Fruit fly (Drosophila melanogaster) whole organism, embryonic: Measurements from ENCODE around the gene CG3777.

Experiments
- Antp ChIP-seq: fragments of 200-800 bp; sonication (Bioruptor generic); optimal IDR thresholded peaks from 3 replicates; lab custom pipeline; 2016; ENCODE audit warnings: missing biosample characterization, missing genetic modification characterization
- B-H1 ChIP-seq: fragments of 200-800 bp; sonication (Bioruptor generic); IDR thresholded peaks from 3 replicates; pipeline ENCODE4 v1.3.6; 2022; ENCODE audit warnings: missing biosample characterization, missing genetic modification characterization
- B-H2 ChIP-seq: fragments of 200-800 bp; sonication (Bioruptor generic); optimal IDR thresholded peaks from 2 replicates; lab custom pipeline; 2018; ENCODE audit warnings: missing biosample characterization, mild to moderate bottlenecking, missing genetic modification characterization
- BtbVII ChIP-seq: fragments of 200-800 bp; sonication (Bioruptor generic); optimal IDR thresholded peaks from 3 replicates; lab custom pipeline; 2017; ENCODE audit warnings: missing biosample characterization, mild to moderate bottlenecking, missing genetic modification characterization
- CG10147 ChIP-seq: fragments of 200-800 bp; sonication (Bioruptor generic); optimal IDR thresholded peaks from 2 replicates; lab custom pipeline; 2019; ENCODE audit warnings: missing biosample characterization, mild to moderate bottlenecking, missing genetic modification characterization, moderate library complexity
- CG1024 ChIP-seq: fragments of 200-800 bp; sonication (Bioruptor generic); IDR thresholded peaks from 2 replicates; pipeline ENCODE4 v1.3.6; 2022; ENCODE audit warnings: missing biosample characterization, missing genetic modification characterization
- CG10565 ChIP-seq: fragments of 200-800 bp; sonication (Bioruptor generic); optimal IDR thresholded peaks from 3 replicates; lab custom pipeline; 2016; ENCODE audit warnings: missing biosample characterization, mild to moderate bottlenecking, missing genetic modification characterization
- CG11247 ChIP-seq: fragments of 200-800 bp; sonication (Bioruptor generic); IDR thresholded peaks from 2 replicates; pipeline ENCODE4 v1.3.6; 2022; ENCODE audit warnings: missing biosample characterization, missing genetic modification characterization
- CG12104 ChIP-seq: fragments of 200-800 bp; sonication (Bioruptor generic); optimal IDR thresholded peaks from 3 replicates; lab custom pipeline; 2016; ENCODE audit warnings: missing biosample characterization, missing genetic modification characterization
- CG12299 ChIP-seq: fragments of 200-800 bp; sonication (Bioruptor generic); optimal IDR thresholded peaks from 2 replicates; lab custom pipeline; 2018; ENCODE audit warnings: missing biosample characterization, mild to moderate bottlenecking, missing genetic modification characterization
- CG12659 ChIP-seq: fragments of 200-800 bp; sonication (Bioruptor generic); optimal IDR thresholded peaks from 3 replicates; lab custom pipeline; 2017; ENCODE audit warnings: mild to moderate bottlenecking, missing biosample characterization, missing genetic modification reagents, missing genetic modification characterization
- CG15073 ChIP-seq: fragments of 200-800 bp; sonication (Bioruptor generic); optimal IDR thresholded peaks from 2 replicates; lab custom pipeline; 2016; ENCODE audit warnings: missing biosample characterization, missing genetic modification characterization
- CG1529 ChIP-seq: fragments of 200-800 bp; sonication (Bioruptor generic); optimal IDR thresholded peaks from 3 replicates; lab custom pipeline; 2018; ENCODE audit warnings: missing biosample characterization, missing genetic modification characterization
- CG15479 ChIP-seq: fragments of 200-800 bp; sonication (Bioruptor generic); optimal IDR thresholded peaks from 3 replicates; lab custom pipeline; 2019; ENCODE audit warnings: missing biosample characterization, mild to moderate bottlenecking, missing genetic modification characterization, moderate library complexity
- CG17612 ChIP-seq: fragments of 200-800 bp; sonication (Bioruptor generic); IDR thresholded peaks from 2 replicates; pipeline ENCODE4 v1.3.6; 2022; ENCODE audit warnings: missing biosample characterization, missing genetic modification characterization
- CG1792 ChIP-seq: fragments of 200-800 bp; sonication (Bioruptor generic); optimal IDR thresholded peaks from 2 replicates; lab custom pipeline; 2016; ENCODE audit warnings: missing biosample characterization, missing genetic modification characterization
- CG1832 ChIP-seq: fragments of 200-800 bp; sonication (Bioruptor generic); optimal IDR thresholded peaks from 2 replicates; lab custom pipeline; 2017; ENCODE audit warnings: missing biosample characterization, mild to moderate bottlenecking, missing genetic modification characterization, inconsistent platforms
- CG2875 ChIP-seq: fragments of 200-800 bp; sonication (Bioruptor generic); optimal IDR thresholded peaks from 2 replicates; lab custom pipeline; 2017; ENCODE audit warnings: missing biosample characterization, mild to moderate bottlenecking, missing genetic modification characterization, missing genetic modification reagents
- CG3065 ChIP-seq: fragments of 200-800 bp; sonication (Bioruptor generic); optimal IDR thresholded peaks from 2 replicates; lab custom pipeline; 2016; ENCODE audit warnings: missing biosample characterization, missing genetic modification characterization
- CG7786 ChIP-seq: fragments of 200-800 bp; sonication (Bioruptor generic); optimal IDR thresholded peaks from 2 replicates; lab custom pipeline; 2016; ENCODE audit warnings: missing biosample characterization, missing genetic modification characterization
- CG8924 ChIP-seq: fragments of 200-800 bp; optimal IDR thresholded peaks from 3 replicates; lab custom pipeline; 2019; ENCODE audit warnings: missing biosample characterization, mild to moderate bottlenecking, missing genetic modification characterization, moderate library complexity
- CG9437 ChIP-seq: fragments of 200-800 bp; sonication (Bioruptor generic); optimal IDR thresholded peaks from 2 replicates; lab custom pipeline; 2018; ENCODE audit warnings: missing biosample characterization, mild to moderate bottlenecking, missing genetic modification characterization
- CkIIα-i1 ChIP-seq: fragments of 200-800 bp; sonication (Bioruptor generic); IDR thresholded peaks from 2 replicates; pipeline ENCODE4 v1.3.6; 2022; ENCODE audit warnings: missing biosample characterization, missing genetic modification characterization
- Dll ChIP-seq: fragments of 200-800 bp; sonication (Bioruptor generic); IDR thresholded peaks from 4 replicates; pipeline ENCODE4 v1.3.6; 2022; ENCODE audit warnings: missing biosample characterization, missing genetic modification characterization; ENCODE audit not compliant: partially characterized antibody
- Doc3 ChIP-seq: fragments of 200-800 bp; sonication (Bioruptor generic); IDR thresholded peaks from 3 replicates; pipeline ENCODE4 v1.3.6; 2022; ENCODE audit warnings: missing biosample characterization, missing genetic modification characterization; ENCODE audit not compliant: partially characterized antibody
- Gsc ChIP-seq: fragments of 200-800 bp; sonication (Bioruptor generic); IDR thresholded peaks from 2 replicates; pipeline ENCODE4 v1.3.6; 2022; ENCODE audit warnings: missing biosample characterization, missing genetic modification characterization
- HLHmδ ChIP-seq: fragments of 200-800 bp; sonication (Bioruptor generic); optimal IDR thresholded peaks from 2 replicates; lab custom pipeline; 2018; ENCODE audit warnings: missing biosample characterization, mild to moderate bottlenecking, missing genetic modification characterization, moderate library complexity
- HmgD ChIP-seq: fragments of 200-800 bp; sonication (Bioruptor generic); optimal IDR thresholded peaks from 3 replicates; lab custom pipeline; 2016; ENCODE audit warnings: missing biosample characterization, missing genetic modification characterization
- Hmr ChIP-seq: fragments of 200-800 bp; sonication (Bioruptor generic); optimal IDR thresholded peaks from 3 replicates; lab custom pipeline; 2017; ENCODE audit warnings: mild to moderate bottlenecking, missing biosample characterization, missing genetic modification reagents, missing genetic modification characterization
- Hr3 ChIP-seq: fragments of 200-800 bp; sonication (Bioruptor generic); optimal IDR thresholded peaks from 3 replicates; lab custom pipeline; 2016; ENCODE audit warnings: missing biosample characterization, missing genetic modification characterization
- Nf-YC ChIP-seq: fragments of 200-800 bp; optimal IDR thresholded peaks from 3 replicates; lab custom pipeline; 2019; ENCODE audit warnings: missing biosample characterization, mild to moderate bottlenecking, missing genetic modification characterization, moderate library complexity
- Oli ChIP-seq: fragments of 200-800 bp; sonication (Bioruptor generic); optimal IDR thresholded peaks from 2 replicates; lab custom pipeline; 2018; ENCODE audit warnings: missing biosample characterization, mild to moderate bottlenecking, missing genetic modification characterization, moderate library complexity
- Scr ChIP-seq: fragments of 200-800 bp; sonication (Bioruptor generic); IDR thresholded peaks from 2 replicates; pipeline ENCODE4 v1.3.6; 2022; ENCODE audit warnings: missing biosample characterization, missing genetic modification characterization; ENCODE audit not compliant: partially characterized antibody
- ap ChIP-seq: fragments of 200-800 bp; sonication (Bioruptor generic); IDR thresholded peaks from 2 replicates; pipeline ENCODE4 v1.3.6; 2022; ENCODE audit warnings: missing biosample characterization, missing genetic modification characterization
- ase ChIP-seq: fragments of 200-800 bp; sonication (Bioruptor generic); IDR thresholded peaks from 3 replicates; pipeline ENCODE4 v1.3.6; 2022; ENCODE audit warnings: missing biosample characterization, missing genetic modification characterization
- bigmax ChIP-seq: fragments of 200-800 bp; sonication (Bioruptor generic); optimal IDR thresholded peaks from 2 replicates; lab custom pipeline; 2018; ENCODE audit warnings: missing biosample characterization, mild to moderate bottlenecking, missing genetic modification characterization
- cad ChIP-seq: fragments of >200 bp; optimal IDR thresholded peaks from 2 replicates; lab custom pipeline; 2017; ENCODE audit warnings: missing biosample characterization, missing genetic modification characterization
- caup ChIP-seq: fragments of 200-800 bp; sonication (Bioruptor generic); optimal IDR thresholded peaks from 3 replicates; lab custom pipeline; 2017; ENCODE audit warnings: missing biosample characterization, mild to moderate bottlenecking, missing genetic modification characterization, moderate library complexity; ENCODE audit not compliant: severe bottlenecking
- chm ChIP-seq: fragments of 200-800 bp; sonication (Bioruptor generic); IDR thresholded peaks from 2 replicates; pipeline ENCODE4 v1.3.6; 2022; ENCODE audit warnings: missing biosample characterization, missing genetic modification characterization
- eyg ChIP-seq: fragments of 200-800 bp; sonication (Bioruptor generic); optimal IDR thresholded peaks from 3 replicates; lab custom pipeline; 2016; ENCODE audit warnings: missing biosample characterization, missing genetic modification characterization
- gro ChIP-seq: fragments of 200-800 bp; sonication (Bioruptor generic); optimal IDR thresholded peaks from 2 replicates; lab custom pipeline; 2016; ENCODE audit warnings: missing biosample characterization, missing genetic modification characterization
- her ChIP-seq: fragments of 200-800 bp; sonication (Bioruptor generic); optimal IDR thresholded peaks from 2 replicates; lab custom pipeline; 2016; ENCODE audit warnings: missing biosample characterization, missing genetic modification characterization
- inv ChIP-seq: fragments of 200-800 bp; sonication (Bioruptor generic); IDR thresholded peaks from 2 replicates; pipeline ENCODE4 v1.3.6; 2022; ENCODE audit warnings: missing biosample characterization, missing genetic modification characterization; ENCODE audit not compliant: partially characterized antibody
- lov ChIP-seq, 2 experiments: fragments of 200-800 bp in 1 of 2; fragments of >200 bp in 1 of 2; sonication (Bioruptor generic) in 1 of 2; IDR thresholded peaks in 1 of 2; optimal IDR thresholded peaks in 1 of 2; 2 replicates in 1 of 2; 3 replicates in 1 of 2; pipeline versions ENCODE4 v1.3.6 to Lab custom; 2017 to 2022; ENCODE audit warnings: missing biosample characterization in 1 of 2, missing genetic modification characterization in 1 of 2
- mam ChIP-seq: fragments of 200-800 bp; sonication (Bioruptor generic); optimal IDR thresholded peaks from 3 replicates; lab custom pipeline; 2016; ENCODE audit warnings: missing biosample characterization, missing genetic modification characterization
- nerfin-2 ChIP-seq: fragments of 200-800 bp; sonication (Bioruptor generic); IDR thresholded peaks from 2 replicates; pipeline ENCODE4 v1.3.6; 2022; ENCODE audit warnings: missing biosample characterization, missing genetic modification characterization; ENCODE audit not compliant: partially characterized antibody
- pita ChIP-seq: fragments of 200-800 bp; sonication (Bioruptor generic); optimal IDR thresholded peaks from 2 replicates; lab custom pipeline; 2017; ENCODE audit warnings: missing biosample characterization, mild to moderate bottlenecking, missing genetic modification characterization
- sens ChIP-seq: fragments of 200-800 bp; sonication (Bioruptor generic); peaks from one replicate; lab custom pipeline; 2016; ENCODE audit warnings: missing biosample characterization, missing genetic modification characterization
- sna ChIP-seq: fragments of 200-800 bp; sonication (Bioruptor generic); IDR thresholded peaks from 2 replicates; pipeline ENCODE4 v1.3.6; 2022; ENCODE audit warnings: missing biosample characterization, missing genetic modification characterization; ENCODE audit not compliant: partially characterized antibody
- tx ChIP-seq: fragments of 200-800 bp; sonication (Bioruptor generic); optimal IDR thresholded peaks from 2 replicates; lab custom pipeline; 2016; ENCODE audit warnings: missing biosample characterization, missing genetic modification characterization
- zfh2 ChIP-seq: fragments of 200-800 bp; sonication (Bioruptor generic); optimal IDR thresholded peaks from 2 replicates; lab custom pipeline; 2016; ENCODE audit warnings: missing biosample characterization, missing genetic modification characterization

CG3777 gene

dm6 chrX:245802-246201, 33.7 kb upstream of the CG3777 start, which contains the start of the genes CG3038 and G9a (continued):
- TF ChIP-seq bigmax = peak; percentile 15
- peak; percentile 82 for TF ChIP-seq sens
- TF ChIP-seq Dll (GFP tag; lab: Robert Waterston, UW) = no peak
- no peak for TF ChIP-seq ase
- TF ChIP-seq cad (GFP tag; lab: Kevin White, UChicago) = no peak
- TF ChIP-seq nerfin-2 (GFP tag; lab: Robert Waterston, UW) = no peak
- no peak for TF ChIP-seq CG9437 (GFP tag; lab: Kevin White, UChicago)
- no peak for TF ChIP-seq CG7786 (GFP tag; lab: Kevin White, UChicago)
- peak; percentile 22 for TF ChIP-seq CG1529 (GFP tag; lab: Kevin White, UChicago)
- TF ChIP-seq B-H1 (GFP tag; lab: Robert Waterston, UW) = no peak
- peak; percentile 46 for TF ChIP-seq CG10147 (GFP tag; lab: Kevin White, UChicago)
- TF ChIP-seq CG15479 (GFP tag; lab: Kevin White, UChicago) = no peak
- no peak for TF ChIP-seq CG17612 (GFP tag; lab: Robert Waterston, UW)
- no peak for TF ChIP-seq ap
- no peak for TF ChIP-seq Doc3
- TF ChIP-seq Oli (tag; lab: Kevin White, UChicago) = no peak
- no peak for TF ChIP-seq inv (GFP tag; lab: Robert Waterston, UW)
- no peak for TF ChIP-seq CG3065
- TF ChIP-seq Hmr (GFP tag; lab: Kevin White, UChicago) = no peak
- no peak for TF ChIP-seq CG1792 (GFP tag; lab: Kevin White, UChicago)
- no peak for TF ChIP-seq CG15073 (GFP tag; lab: Kevin White, UChicago)
- TF ChIP-seq B-H2 = peak; percentile 48
- no peak for TF ChIP-seq CG2875 (GFP tag; lab: Kevin White, UChicago)
- no peak for TF ChIP-seq CG10565 (GFP tag; lab: Kevin White, UChicago)
- TF ChIP-seq zfh2 (GFP tag; lab: Kevin White, UChicago) = peak; percentile 52
- TF ChIP-seq her (GFP tag; lab: Kevin White, UChicago) = peak; percentile 39
- TF ChIP-seq CG12299 (tag; lab: Kevin White, UChicago) = peak; percentile 62
- peak; percentile 59 for TF ChIP-seq HmgD (GFP tag; lab: Kevin White, UChicago)
- peak; percentile 1 for TF ChIP-seq eyg (GFP tag; lab: Kevin White, UChicago)
- TF ChIP-seq chm (GFP tag; lab: Robert Waterston, UW) = no peak
- no peak for TF ChIP-seq sna (GFP tag; lab: Robert Waterston, UW)
- peak; percentile 24 for TF ChIP-seq gro
- no peak for TF ChIP-seq CG12104 (GFP tag; lab: Kevin White, UChicago)
- no peak for TF ChIP-seq tx (GFP tag; lab: Kevin White, UChicago)
- TF ChIP-seq mam (GFP tag; lab: Kevin White, UChicago) = peak; percentile 55
- TF ChIP-seq CG8924 = peak; percentile 73
- no peak for TF ChIP-seq Scr
- peak; percentile 45 for TF ChIP-seq caup (GFP tag; lab: Kevin White, UChicago)
- TF ChIP-seq Nf-YC (tag; lab: Kevin White, UChicago) = peak; percentile 52
- TF ChIP-seq Gsc = no peak
- TF ChIP-seq pita (GFP tag; lab: Kevin White, UChicago) = peak; percentile 66
- no peak for TF ChIP-seq CG1832 (GFP tag; lab: Kevin White, UChicago)
- peak; percentile 92 for TF ChIP-seq CG12659 (GFP tag; lab: Kevin White, UChicago)
- TF ChIP-seq HLHmδ = no peak
- peak; percentile 44 for TF ChIP-seq Antp (GFP tag; lab: Kevin White, UChicago)
- no peak for TF ChIP-seq CG1024 (GFP tag; lab: Robert Waterston, UW)
- TF ChIP-seq CkIIα-i1 (GFP tag; lab: Robert Waterston, UW) = no peak
- peak; percentile 8 for TF ChIP-seq BtbVII (GFP tag; lab: Kevin White, UChicago)
- no peak for TF ChIP-seq lov (optimal IDR thresholded peaks at IDR 0.05; lab: Kevin White, UChicago)
- TF ChIP-seq lov (GFP tag; IDR thresholded peaks at IDR 0.05; lab: Robert Waterston, UW) = no peak
- TF ChIP-seq Hr3 (GFP tag; lab: Kevin White, UChicago) = no peak
- no peak for TF ChIP-seq CG11247 (GFP tag; lab: Robert Waterston, UW)
